Worm (Caenorhabditis elegans): ENCODE measurements around the gene E04F6.6.

DNA sequence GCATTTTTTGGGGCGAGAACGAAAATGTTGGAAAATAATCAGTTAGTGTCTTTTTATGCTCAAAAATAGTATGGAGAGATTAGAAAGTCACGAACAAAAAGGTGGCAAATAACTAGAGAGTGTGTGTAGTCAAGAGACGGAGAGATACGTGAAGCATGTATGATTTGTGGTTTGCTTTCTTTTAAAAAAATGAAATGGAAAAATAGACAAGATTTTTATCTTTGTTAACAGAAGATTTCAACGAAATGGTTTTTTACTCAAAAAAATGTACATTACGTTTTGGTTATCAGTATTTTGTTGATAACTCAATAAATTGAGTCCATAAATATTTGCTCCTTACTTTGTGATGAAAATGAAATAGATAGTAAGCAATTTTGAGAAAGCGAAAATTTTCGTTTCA lies 8.8 kb upstream of the E04F6.6 start, which contains the start of gene dhs-7:
- TF ChIP-seq nhr-84 (tag; optimal IDR thresholded peaks at IDR 0.05): no peak
- TF ChIP-seq ama-1 (optimal IDR thresholded peaks at IDR 0.05): no peak
- no peak for TF ChIP-seq F16B12.6 (tag; optimal IDR thresholded peaks at IDR 0.05)
- TF ChIP-seq lsy-2 (tag; optimal IDR thresholded peaks at IDR 0.05): no peak
- TF ChIP-seq ztf-11 (tag; optimal IDR thresholded peaks at IDR 0.05): no peak
- TF ChIP-seq zip-4 (GFP tag; optimal IDR thresholded peaks at IDR 0.05): no peak
- no peak for TF ChIP-seq fkh-10 (GFP tag; optimal IDR thresholded peaks at IDR 0.05)
- TF ChIP-seq nhr-19 (GFP tag; conservative IDR thresholded peaks at IDR 0.05): no peak
- TF ChIP-seq jun-1 (tag; optimal IDR thresholded peaks at IDR 0.05): no peak
- TF ChIP-seq elt-3 (tag; optimal IDR thresholded peaks at IDR 0.05): no peak
- TF ChIP-seq nhr-20 (tag; optimal IDR thresholded peaks at IDR 0.05): no peak
- TF ChIP-seq nhr-77 (tag; optimal IDR thresholded peaks at IDR 0.05): no peak
- no peak for TF ChIP-seq ceh-82 (tag; optimal IDR thresholded peaks at IDR 0.05)
